Fruit fly (Drosophila melanogaster) whole organism, wandering third instar larva: ENCODE data around the gene tex.

Source experiments
- Dif ChIP-seq: fragments of 200-275, 200-300 bp; sonication (Bioruptor generic); optimal IDR thresholded peaks from 2 replicates; lab custom pipeline; 2018; ENCODE audit warnings: missing biosample characterization, missing genetic modification characterization; ENCODE audit not compliant: partially characterized antibody
- GATAd ChIP-seq: sonication (Bioruptor generic); optimal IDR thresholded peaks from 2 replicates; lab custom pipeline; 2016; ENCODE audit warnings: missing biosample characterization, missing genetic modification characterization
- Hr83 ChIP-seq: fragments of 200-300 bp; sonication (Bioruptor generic); optimal IDR thresholded peaks from 2 replicates; lab custom pipeline; 2016; ENCODE audit warnings: missing biosample characterization, mild to moderate bottlenecking, missing genetic modification characterization, moderate library complexity; ENCODE audit not compliant: poor library complexity, severe bottlenecking
- Myc ChIP-seq: fragments of >200 bp; optimal IDR thresholded peaks from 2 replicates; lab custom pipeline; 2017
- OdsH ChIP-seq: fragments of 200-800 bp; sonication (Bioruptor generic); optimal IDR thresholded peaks from 2 replicates; lab custom pipeline; 2016; ENCODE audit warnings: missing biosample characterization, mild to moderate bottlenecking, missing genetic modification characterization
- dmrt93B ChIP-seq: fragments of 200-800 bp; sonication (Bioruptor generic); optimal IDR thresholded peaks from 2 replicates; lab custom pipeline; 2018; ENCODE audit warnings: missing biosample characterization, mild to moderate bottlenecking, missing genetic modification characterization
- fru ChIP-seq: fragments of 200-800 bp; sonication (Bioruptor generic); optimal IDR thresholded peaks from 3 replicates; lab custom pipeline; 2016; ENCODE audit warnings: missing biosample characterization, mild to moderate bottlenecking, missing genetic modification characterization
- h ChIP-seq: fragments of 200-800 bp; sonication (Bioruptor generic); optimal IDR thresholded peaks from 3 replicates; lab custom pipeline; 2016; ENCODE audit warnings: missing biosample characterization, mild to moderate bottlenecking, missing genetic modification characterization
- lola ChIP-seq: fragments of >200 bp; optimal IDR thresholded peaks from 2 replicates; lab custom pipeline; 2017; ENCODE audit warnings: missing biosample characterization, missing genetic modification characterization
- pan ChIP-seq: fragments of >200 bp; optimal IDR thresholded peaks from 2 replicates; lab custom pipeline; 2017
- psq ChIP-seq: fragments of 200-800 bp; sonication (Bioruptor generic); optimal IDR thresholded peaks from 3 replicates; lab custom pipeline; 2017; ENCODE audit warnings: missing biosample characterization, mild to moderate bottlenecking, missing genetic modification characterization, moderate library complexity
- tai ChIP-seq: sonication (Bioruptor generic); optimal IDR thresholded peaks from 2 replicates; lab custom pipeline; 2016; ENCODE audit warnings: missing biosample characterization, missing genetic modification characterization
- woc ChIP-seq: sonication (Bioruptor generic); optimal IDR thresholded peaks from 2 replicates; lab custom pipeline; 2016; ENCODE audit warnings: missing biosample characterization, mild to moderate bottlenecking, missing genetic modification characterization

- no peak for TF ChIP-seq pan
- TF ChIP-seq GATAd (GFP tag; lab: Kevin White, UChicago) = no peak
- no peak for TF ChIP-seq Hr83
- no peak for TF ChIP-seq lola (GFP tag; lab: Kevin White, UChicago)
- TF ChIP-seq tai (GFP tag; lab: Kevin White, UChicago) = no peak
- TF ChIP-seq woc (GFP tag; lab: Kevin White, UChicago) = no peak
- TF ChIP-seq dmrt93B (GFP tag; lab: Kevin White, UChicago) = no peak
- no peak for TF ChIP-seq psq
- TF ChIP-seq h (GFP tag; lab: Kevin White, UChicago) = no peak
- no peak for TF ChIP-seq Dif (GFP tag; lab: Kevin White, UChicago)
- no peak for TF ChIP-seq fru
- TF ChIP-seq OdsH (GFP tag; lab: Kevin White, UChicago) = no peak
- TF ChIP-seq Myc = no peak
Measured at dm6 chr3R:8321447-8321846, 13.0 kb upstream of the tex start, which contains the start of gene Or85a.
